Worm (Caenorhabditis elegans) whole organism, young adult: Measurements from ENCODE around the gene C25H3.17.
"Not testable (repeated sequence)": the region's sequence is repeated elsewhere in the genome, so short reads cannot be mapped to it uniquely, and the experiment has no call there.

Source experiments
- B0019.2 ChIP-seq: fragments of 200-800 bp; sonication (Bioruptor generic); conservative IDR thresholded peaks from 2 replicates; pipeline ENCODE4 v1.3.6; 2022; ENCODE audit warnings: missing genetic modification reagents, missing genetic modification characterization, missing compliant biosample characterization
- B0035.1 ChIP-seq: sonication (generic microtip); optimal IDR thresholded peaks from 2 replicates; lab custom pipeline; 2016; ENCODE audit warnings: missing genetic modification characterization, mild to moderate bottlenecking, missing compliant biosample characterization, missing genotype, missing genetic modification reagents
- C06A6.2 ChIP-seq: fragments of 200-800 bp; sonication (Bioruptor generic); conservative IDR thresholded peaks from 2 replicates; pipeline ENCODE4 v1.3.6; 2022; ENCODE audit warnings: missing genetic modification characterization, missing compliant biosample characterization
- F10E7.11 ChIP-seq: sonication (generic microtip); optimal IDR thresholded peaks from 2 replicates; lab custom pipeline; 2017; ENCODE audit warnings: mild to moderate bottlenecking, missing genetic modification characterization, moderate library complexity, missing compliant biosample characterization
- F37B4.10 ChIP-seq: fragments of 200-800 bp; sonication (Bioruptor generic); IDR thresholded peaks from 2 replicates; pipeline ENCODE4 v1.3.6; 2022; ENCODE audit warnings: missing genetic modification characterization, missing compliant biosample characterization
- F49E8.2 ChIP-seq: sonication (generic microtip); optimal IDR thresholded peaks from 3 replicates; lab custom pipeline; 2017; ENCODE audit warnings: missing genetic modification characterization, mild to moderate bottlenecking, missing compliant biosample characterization, antibody characterized with exemption, moderate library complexity; ENCODE audit not compliant: insufficient read depth
- K11D2.4 ChIP-seq: fragments of 200-800 bp; sonication (Bioruptor generic); IDR thresholded peaks from 2 replicates; pipeline ENCODE4 v1.3.6; 2022; ENCODE audit warnings: missing genetic modification reagents, missing genetic modification characterization, missing compliant biosample characterization
- T26A5.8 ChIP-seq: sonication (generic microtip); optimal IDR thresholded peaks from 2 replicates; lab custom pipeline; 2016; ENCODE audit warnings: missing genetic modification characterization, missing compliant biosample characterization
- Y53G8AR.9 ChIP-seq: fragments of 200-800 bp; sonication (Bioruptor generic); conservative IDR thresholded peaks from 2 replicates; pipeline ENCODE4 v1.3.6; 2022; ENCODE audit warnings: missing genetic modification reagents, missing genetic modification characterization, missing compliant biosample characterization
- Y95B8A.8 ChIP-seq: fragments of 200-800 bp; sonication (Bioruptor generic); IDR thresholded peaks from 2 replicates; pipeline ENCODE4 v1.3.6; 2022; ENCODE audit warnings: missing genetic modification reagents, missing genetic modification characterization, missing compliant biosample characterization
- ZK185.1 ChIP-seq: sonication (generic microtip); optimal IDR thresholded peaks from 2 replicates; lab custom pipeline; 2016; ENCODE audit warnings: mild to moderate bottlenecking, missing genetic modification characterization, missing compliant biosample characterization; ENCODE audit not compliant: poor library complexity, severe bottlenecking
- ama-1 ChIP-seq, 3 experiments: fragments of 150-350 bp in 1 of 3; sonication (generic microtip) in 2 of 3; optimal IDR thresholded peaks; 2 replicates each; lab custom pipeline; 2014 to 2018; ENCODE audit warnings: missing biosample characterization in 2 of 3, missing genetic modification characterization in 2 of 3, missing genetic modification reagents in 2 of 3
- aptf-3 ChIP-seq: fragments of 200-800 bp; sonication (Bioruptor generic); IDR thresholded peaks from 2 replicates; pipeline ENCODE4 v1.3.6; 2022; ENCODE audit warnings: missing genetic modification characterization, missing compliant biosample characterization
- attf-3 ChIP-seq: fragments of 200-800 bp; sonication (Bioruptor generic); conservative IDR thresholded peaks from 2 replicates; pipeline ENCODE4 v1.3.6; 2022; ENCODE audit warnings: missing genetic modification reagents, missing genetic modification characterization, missing compliant biosample characterization
- bed-2 ChIP-seq: fragments of 200-800 bp; sonication (Bioruptor generic); IDR thresholded peaks from 2 replicates; pipeline ENCODE4 v1.3.6; 2022; ENCODE audit warnings: missing genetic modification reagents, missing genetic modification characterization, missing compliant biosample characterization
- cebp-1 ChIP-seq, 2 experiments: fragments of 200-800 bp in 1 of 2; sonication (Bioruptor generic) in 1 of 2; sonication (generic microtip) in 1 of 2; IDR thresholded peaks in 1 of 2; optimal IDR thresholded peaks in 1 of 2; 2 replicates each; pipeline versions ENCODE4 v1.3.6 to Lab custom; 2017 to 2022; ENCODE audit warnings: missing compliant biosample characterization in 2 of 2, missing genetic modification characterization in 2 of 2, mild to moderate bottlenecking in 1 of 2, missing genetic modification reagents in 1 of 2, moderate library complexity in 1 of 2
- ceh-40 ChIP-seq: fragments of 200-800 bp; sonication (Bioruptor generic); IDR thresholded peaks from 2 replicates; pipeline ENCODE4 v1.3.6; 2022; ENCODE audit warnings: missing genetic modification characterization, missing compliant biosample characterization
- ceh-79 ChIP-seq: sonication (generic microtip); optimal IDR thresholded peaks from 2 replicates; lab custom pipeline; 2017; ENCODE audit warnings: mild to moderate bottlenecking, missing genetic modification characterization, missing compliant biosample characterization
- dpl-1 ChIP-seq: fragments of 150-350 bp; optimal IDR thresholded peaks from 2 replicates; lab custom pipeline; 2014; ENCODE audit warnings: missing biosample characterization, missing genetic modification reagents, missing genetic modification characterization
- egl-44 ChIP-seq: fragments of 200-800 bp; sonication (Bioruptor generic); IDR thresholded peaks from 2 replicates; pipeline ENCODE4 v1.3.6; 2022; ENCODE audit warnings: missing genetic modification reagents, missing genetic modification characterization, missing compliant biosample characterization
- fkh-3 ChIP-seq: sonication (generic microtip); optimal IDR thresholded peaks from 2 replicates; lab custom pipeline; 2016; ENCODE audit warnings: mild to moderate bottlenecking, missing genetic modification characterization, missing compliant biosample characterization
- gei-17 ChIP-seq: fragments of 200-800 bp; sonication (Bioruptor generic); optimal IDR thresholded peaks from 2 replicates; lab custom pipeline; 2018; ENCODE audit warnings: mild to moderate bottlenecking, missing genetic modification characterization, missing compliant biosample characterization
- him-1 ChIP-seq: sonication (generic microtip); optimal IDR thresholded peaks from 2 replicates; lab custom pipeline; 2016; ENCODE audit warnings: missing genotype, missing genetic modification reagents, missing genetic modification characterization, missing compliant biosample characterization
- hlh-26 ChIP-seq: fragments of 200-800 bp; sonication (Bioruptor generic); conservative IDR thresholded peaks from 2 replicates; pipeline ENCODE4 v1.3.6; 2022; ENCODE audit warnings: missing genetic modification reagents, missing genetic modification characterization, missing compliant biosample characterization
- hmg-1.2 ChIP-seq: fragments of 200-800 bp; sonication (Bioruptor generic); IDR thresholded peaks from 2 replicates; pipeline ENCODE4 v1.3.6; 2022; ENCODE audit warnings: missing genetic modification reagents, missing genetic modification characterization, missing compliant biosample characterization
- hrde-1 ChIP-seq: sonication (generic microtip); optimal IDR thresholded peaks from 2 replicates; lab custom pipeline; 2016; ENCODE audit warnings: missing genetic modification characterization, mild to moderate bottlenecking, missing compliant biosample characterization, moderate library complexity, missing genotype, missing genetic modification reagents, borderline replicate concordance
- lin-40 ChIP-seq: sonication (generic microtip); optimal IDR thresholded peaks from 2 replicates; lab custom pipeline; 2016; ENCODE audit warnings: missing genetic modification characterization, mild to moderate bottlenecking, missing compliant biosample characterization, missing genotype, missing genetic modification reagents
- lin-54 ChIP-seq: fragments of 200-800 bp; sonication (Bioruptor generic); optimal IDR thresholded peaks from 2 replicates; lab custom pipeline; 2018; ENCODE audit warnings: mild to moderate bottlenecking, missing genetic modification characterization, missing compliant biosample characterization
- mcd-1 ChIP-seq: fragments of 200-800 bp; sonication (Bioruptor generic); IDR thresholded peaks from 2 replicates; pipeline ENCODE4 v1.3.6; 2022; ENCODE audit warnings: missing genetic modification reagents, missing genetic modification characterization, missing compliant biosample characterization
- mxl-1 ChIP-seq: sonication (generic microtip); optimal IDR thresholded peaks from 2 replicates; lab custom pipeline; 2016; ENCODE audit warnings: missing genetic modification characterization, missing compliant biosample characterization
- nfyb-1 ChIP-seq: fragments of 200-800 bp; sonication (Bioruptor generic); IDR thresholded peaks from 2 replicates; pipeline ENCODE4 v1.3.6; 2022; ENCODE audit warnings: missing genetic modification reagents, missing genetic modification characterization, missing compliant biosample characterization
- pbrm-1 ChIP-seq: fragments of 200-800 bp; sonication (Bioruptor generic); IDR thresholded peaks from 2 replicates; pipeline ENCODE4 v1.3.6; 2022; ENCODE audit warnings: missing genetic modification reagents, missing genetic modification characterization, missing compliant biosample characterization
- repo-1 ChIP-seq: sonication (generic microtip); optimal IDR thresholded peaks from 2 replicates; lab custom pipeline; 2017; ENCODE audit warnings: mild to moderate bottlenecking, missing genetic modification characterization, missing compliant biosample characterization
- rpc-1 ChIP-seq, 2 experiments: fragments of 150-350 bp in 1 of 2; sonication (generic microtip) in 1 of 2; optimal IDR thresholded peaks; 2 replicates each; lab custom pipeline; 2014 to 2018; ENCODE audit warnings: missing biosample characterization in 1 of 2, missing genetic modification characterization in 1 of 2, missing genetic modification reagents in 1 of 2, missing genotype in 1 of 2
- sptf-2 ChIP-seq: fragments of 200-800 bp; sonication (Bioruptor generic); optimal IDR thresholded peaks from 2 replicates; lab custom pipeline; 2018; ENCODE audit warnings: mild to moderate bottlenecking, missing genetic modification characterization, missing compliant biosample characterization
- tbx-9 ChIP-seq: sonication (generic microtip); optimal IDR thresholded peaks from 2 replicates; lab custom pipeline; 2016; ENCODE audit warnings: borderline replicate concordance, missing genetic modification characterization, inconsistent platforms, missing compliant biosample characterization
- xnd-1 ChIP-seq: sonication (generic microtip); optimal IDR thresholded peaks from 2 replicates; lab custom pipeline; 2016; ENCODE audit warnings: missing genotype, missing genetic modification reagents, missing genetic modification characterization, missing compliant biosample characterization
- ztf-25 ChIP-seq: fragments of 200-800 bp; sonication (Bioruptor generic); IDR thresholded peaks from 2 replicates; pipeline ENCODE4 v1.3.6; 2022; ENCODE audit warnings: missing genetic modification reagents, missing genetic modification characterization, missing compliant biosample characterization
- ztf-6 ChIP-seq: fragments of 200-800 bp; sonication (Bioruptor generic); IDR thresholded peaks from 2 replicates; pipeline ENCODE4 v1.3.6; 2022; ENCODE audit warnings: missing genetic modification reagents, missing genetic modification characterization, missing compliant biosample characterization

The C25H3.17 gene

DNA sequence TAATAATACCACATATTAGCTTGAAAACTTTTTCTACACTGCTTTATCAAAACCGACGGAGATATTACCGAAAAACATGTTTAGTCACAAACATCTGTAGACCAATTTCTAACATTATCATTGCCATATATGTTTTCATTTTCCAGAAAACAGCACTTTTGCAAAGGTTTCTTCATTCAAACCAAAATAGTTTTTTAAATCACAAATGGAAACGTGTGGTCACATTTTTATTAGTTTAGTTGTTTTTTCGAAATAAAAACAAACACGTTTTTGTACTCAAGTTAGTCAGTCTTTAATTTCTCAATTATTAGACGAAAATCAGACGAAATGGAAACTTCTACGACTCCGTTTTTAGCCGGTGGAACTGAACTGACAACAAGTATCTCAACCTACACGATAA lies 31.4 kb downstream of the C25H3.17 start, which contains the start of gene F59E12.3:
TSS of gene F59E12.3 (plus strand) at position 301 of the 400 bp plus-strand sequence.
- no peak for TF ChIP-seq Y95B8A.8 (GFP tag; lab: Robert Waterston, UW)
- TF ChIP-seq ceh-40 (GFP tag; lab: Robert Waterston, UW), result no peak

ce11 chrII:5636826-5637225 lies 32.7 kb downstream of the C25H3.17 start, which contains the start of gene F59E12.8:
F59E12.8 (minus strand) TSS chrII:5636926.
- no peak for TF ChIP-seq rpc-1 (optimal IDR thresholded peaks at IDR 0.05; lab: Kevin White, UChicago)
- TF ChIP-seq rpc-1 (tag; optimal IDR thresholded peaks at IDR 0.05; lab: Kevin White, UChicago), result no peak
- TF ChIP-seq hmg-1.2 (GFP tag; lab: Robert Waterston, UW), result no peak
- TF ChIP-seq aptf-3 (GFP tag; lab: Robert Waterston, UW), result no peak
- TF ChIP-seq F49E8.2 (tag; lab: Kevin White, UChicago), result no peak
- no peak for TF ChIP-seq nfyb-1
- TF ChIP-seq ceh-79 (tag; lab: Kevin White, UChicago), result no peak
- TF ChIP-seq ztf-6 (GFP tag; lab: Robert Waterston, UW), result no peak
- no peak for TF ChIP-seq dpl-1 (GFP tag; lab: Kevin White, UChicago)
- TF ChIP-seq pbrm-1 (GFP tag; lab: Robert Waterston, UW), result no peak
- no peak for TF ChIP-seq K11D2.4 (GFP tag; lab: Robert Waterston, UW)
- TF ChIP-seq sptf-2 (GFP tag; lab: Kevin White, UChicago), result no peak
- no peak for TF ChIP-seq hrde-1 (tag; lab: Kevin White, UChicago)
- TF ChIP-seq F10E7.11 (tag; lab: Kevin White, UChicago), result no peak
- no peak for TF ChIP-seq mxl-1 (tag; lab: Kevin White, UChicago)
- TF ChIP-seq T26A5.8 (tag; lab: Kevin White, UChicago), result no peak
- TF ChIP-seq mcd-1 (GFP tag; lab: Robert Waterston, UW), result no peak
- no peak for TF ChIP-seq fkh-3 (tag; lab: Kevin White, UChicago)
- TF ChIP-seq hlh-26 (GFP tag; lab: Robert Waterston, UW), result no peak
- TF ChIP-seq xnd-1 (tag; lab: Kevin White, UChicago), result no peak
- TF ChIP-seq ztf-25 (GFP tag; lab: Robert Waterston, UW), result no peak

- TF ChIP-seq attf-3 (GFP tag; lab: Robert Waterston, UW) (peak; percentile 87), gei-17 (GFP tag; lab: Kevin White, UChicago) (no peak)
- TF ChIP-seq, all 124 proteins: peak for 1
Observed at ce11 chrII:5633453-5633852, 36.0 kb downstream of the C25H3.17 start.

ce11 chrII:5630851-5631401 lies 38.6 kb downstream of the C25H3.17 start, which contains the start of the genes F59E12.6 and npl-4.1:
F59E12.6 (minus strand) TSS chrII:5630951.
npl-4.1 (plus strand) TSS chrII:5631351.
- TF ChIP-seq lin-40 (tag; lab: Kevin White, UChicago); Y95B8A.8 (GFP tag; lab: Robert Waterston, UW); him-1 (tag; lab: Kevin White, UChicago): not testable (repeated sequence)

DNA sequence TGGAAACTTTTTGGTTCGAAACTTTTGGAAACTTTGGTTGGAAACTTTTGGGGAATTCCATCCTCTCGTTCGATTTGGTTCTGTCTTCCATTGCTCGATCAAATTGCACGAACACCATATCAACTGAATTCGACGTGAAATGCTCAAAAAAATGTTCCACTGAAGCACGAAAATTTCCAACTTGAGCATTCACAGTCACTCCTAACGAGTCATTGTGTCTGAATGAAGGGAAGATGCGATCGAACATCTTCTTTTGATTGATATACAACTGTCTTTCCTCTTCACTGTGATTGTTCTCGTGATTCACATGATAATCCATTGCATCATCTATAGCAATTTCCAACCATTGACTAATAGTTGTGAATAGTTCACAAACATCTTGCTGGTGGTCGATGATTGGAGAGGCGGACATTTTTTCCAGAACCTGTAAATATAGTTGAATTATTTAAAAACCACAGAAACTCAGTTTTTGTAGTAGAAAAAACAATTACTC lies 41.1 kb downstream of the C25H3.17 start, which contains the start of gene F59E12.15:
TSS of gene F59E12.15 (minus strand) at position 51 of the 493 bp plus-strand sequence.
- TF ChIP-seq cebp-1 (GFP tag; IDR thresholded peaks at IDR 0.05; lab: Robert Waterston, UW) (no peak), cebp-1 (tag; optimal IDR thresholded peaks at IDR 0.05; lab: Kevin White, UChicago) (no peak), B0019.2 (GFP tag; lab: Robert Waterston, UW) (no peak), hrde-1 (tag; lab: Kevin White, UChicago) (no peak), F37B4.10 (no peak), C06A6.2 (GFP tag; lab: Robert Waterston, UW) (no peak), ama-1 (optimal IDR thresholded peaks at IDR 0.05; lab: Kevin White, UChicago) (no peak), ama-1 (GFP tag; optimal IDR thresholded peaks at IDR 0.05; lab: Kevin White, UChicago) (no peak), ZK185.1 (tag; lab: Kevin White, UChicago) (no peak), bed-2 (GFP tag; lab: Robert Waterston, UW) (no peak), repo-1 (tag; lab: Kevin White, UChicago) (no peak), B0035.1 (tag; lab: Kevin White, UChicago) (no peak), lin-54 (GFP tag; lab: Kevin White, UChicago) (no peak), egl-44 (GFP tag; lab: Robert Waterston, UW) (no peak), tbx-9 (tag; lab: Kevin White, UChicago) (no peak), Y53G8AR.9 (GFP tag; lab: Robert Waterston, UW) (no peak)
